Fruit fly (Drosophila melanogaster) whole organism, embryonic: Measurements from ENCODE around the gene CG42240.
A peak's percentile ranks its signal among the peaks of the same experiment; 100 is the strongest.

Experiments used
- Adf1 ChIP-seq: fragments of 200-800 bp; sonication (Bioruptor generic); IDR thresholded peaks from 2 replicates; pipeline ENCODE4 v1.3.6; 2022; ENCODE audit warnings: missing biosample characterization, missing genetic modification characterization
- BEAF-32 ChIP-seq: fragments of 200-800 bp; sonication (Bioruptor generic); optimal IDR thresholded peaks from 3 replicates; lab custom pipeline; 2017; ENCODE audit warnings: missing biosample characterization, missing genetic modification characterization, mild to moderate bottlenecking, moderate library complexity, missing genetic modification reagents
- CG1233 ChIP-seq: fragments of 200-800 bp; sonication (Bioruptor generic); optimal IDR thresholded peaks from 4 replicates; lab custom pipeline; 2018; ENCODE audit warnings: missing biosample characterization, mild to moderate bottlenecking, missing genetic modification characterization
- CG12391 ChIP-seq: fragments of 200-800 bp; sonication (Bioruptor generic); optimal IDR thresholded peaks from 3 replicates; lab custom pipeline; 2018; ENCODE audit warnings: missing biosample characterization, mild to moderate bottlenecking, missing genetic modification characterization, moderate library complexity
- CG12659 ChIP-seq: fragments of 200-800 bp; sonication (Bioruptor generic); optimal IDR thresholded peaks from 3 replicates; lab custom pipeline; 2017; ENCODE audit warnings: mild to moderate bottlenecking, missing biosample characterization, missing genetic modification reagents, missing genetic modification characterization
- CG13775 ChIP-seq: fragments of 200-800 bp; sonication (Bioruptor generic); optimal IDR thresholded peaks from 3 replicates; lab custom pipeline; 2017; ENCODE audit warnings: missing biosample characterization, mild to moderate bottlenecking, missing genetic modification characterization
- CG14667 ChIP-seq: fragments of 200-800 bp; sonication (Bioruptor generic); IDR thresholded peaks from 2 replicates; pipeline ENCODE4 v1.3.6; 2022; ENCODE audit warnings: missing biosample characterization, missing genetic modification characterization
- CG16779 ChIP-seq: fragments of 200-800 bp; sonication (Bioruptor generic); IDR thresholded peaks from 2 replicates; pipeline ENCODE4 v1.3.6; 2022; ENCODE audit warnings: missing biosample characterization, missing genetic modification characterization
- CG18011 ChIP-seq: fragments of 200-800 bp; sonication (Bioruptor generic); optimal IDR thresholded peaks from 2 replicates; lab custom pipeline; 2017; ENCODE audit warnings: missing biosample characterization, missing genetic modification characterization, mild to moderate bottlenecking, moderate library complexity, missing genotype
- CG18599 ChIP-seq: fragments of 200-800 bp; sonication (Bioruptor generic); optimal IDR thresholded peaks from 3 replicates; lab custom pipeline; 2017; ENCODE audit warnings: missing biosample characterization, missing genetic modification characterization, mild to moderate bottlenecking, moderate library complexity, missing genetic modification reagents
- CG2678 ChIP-seq: fragments of 200-800 bp; sonication (Bioruptor generic); optimal IDR thresholded peaks from 3 replicates; lab custom pipeline; 2019; ENCODE audit warnings: missing biosample characterization, mild to moderate bottlenecking, missing genetic modification characterization, moderate library complexity
- CG3065 ChIP-seq: fragments of 200-800 bp; sonication (Bioruptor generic); optimal IDR thresholded peaks from 2 replicates; lab custom pipeline; 2016; ENCODE audit warnings: missing biosample characterization, missing genetic modification characterization
- CG31365 ChIP-seq: fragments of 200-800 bp; sonication (Bioruptor generic); optimal IDR thresholded peaks from 2 replicates; lab custom pipeline; 2018; ENCODE audit warnings: missing biosample characterization, mild to moderate bottlenecking, missing genetic modification characterization
- CG6765 ChIP-seq: fragments of 200-800 bp; sonication (Bioruptor generic); optimal IDR thresholded peaks from 3 replicates; lab custom pipeline; 2017; ENCODE audit warnings: missing biosample characterization, mild to moderate bottlenecking, missing genetic modification characterization
- CG6813 ChIP-seq: fragments of 200-800 bp; sonication (Bioruptor generic); optimal IDR thresholded peaks from 2 replicates; lab custom pipeline; 2017; ENCODE audit warnings: missing biosample characterization, missing genetic modification characterization, mild to moderate bottlenecking, moderate library complexity, missing genetic modification reagents
- CG8924 ChIP-seq: fragments of 200-800 bp; optimal IDR thresholded peaks from 3 replicates; lab custom pipeline; 2019; ENCODE audit warnings: missing biosample characterization, mild to moderate bottlenecking, missing genetic modification characterization, moderate library complexity
- CG9727 ChIP-seq: fragments of 200-800 bp; sonication (Bioruptor generic); optimal IDR thresholded peaks from 3 replicates; lab custom pipeline; 2017; ENCODE audit warnings: missing biosample characterization, mild to moderate bottlenecking, missing genetic modification characterization
- E2f2 ChIP-seq: fragments of 200-800 bp; sonication (Bioruptor generic); IDR thresholded peaks from 2 replicates; pipeline ENCODE4 v1.3.6; 2022; ENCODE audit warnings: missing biosample characterization, missing genetic modification characterization
- H15 ChIP-seq: fragments of 200-800 bp; sonication (Bioruptor generic); IDR thresholded peaks from 3 replicates; pipeline ENCODE4 v1.3.6; 2022; ENCODE audit warnings: missing biosample characterization, missing genetic modification characterization
- HLH3B ChIP-seq: fragments of 200-800 bp; sonication (Bioruptor generic); IDR thresholded peaks from 2 replicates; pipeline ENCODE4 v1.3.6; 2022; ENCODE audit warnings: missing biosample characterization, missing genetic modification characterization
- Hmx ChIP-seq: fragments of 200-800 bp; sonication (Bioruptor generic); optimal IDR thresholded peaks from 2 replicates; lab custom pipeline; 2016; ENCODE audit warnings: missing biosample characterization, missing genetic modification characterization
- Hr51 ChIP-seq, 2 experiments: fragments of 200-800 bp; sonication (Bioruptor generic); optimal IDR thresholded peaks; 2 replicates in 1 of 2; 3 replicates in 1 of 2; lab custom pipeline; 2016 to 2018; ENCODE audit warnings: missing biosample characterization in 2 of 2, missing genetic modification characterization in 2 of 2, mild to moderate bottlenecking in 1 of 2, moderate library complexity in 1 of 2
- MBD-R2 ChIP-seq: fragments of 200-800 bp; sonication (Bioruptor generic); IDR thresholded peaks from 2 replicates; pipeline ENCODE4 v1.3.6; 2022; ENCODE audit warnings: missing biosample characterization, missing genetic modification characterization
- Nf-YA ChIP-seq: fragments of 200-800 bp; sonication (Bioruptor generic); IDR thresholded peaks from 2 replicates; pipeline ENCODE4 v1.3.6; 2022; ENCODE audit warnings: missing biosample characterization, missing genetic modification characterization
- NfI ChIP-seq: fragments of 200-800 bp; sonication (Bioruptor generic); optimal IDR thresholded peaks from 3 replicates; lab custom pipeline; 2018; ENCODE audit warnings: missing biosample characterization, mild to moderate bottlenecking, missing genetic modification characterization, moderate library complexity
- Oli ChIP-seq: fragments of 200-800 bp; sonication (Bioruptor generic); optimal IDR thresholded peaks from 2 replicates; lab custom pipeline; 2018; ENCODE audit warnings: missing biosample characterization, mild to moderate bottlenecking, missing genetic modification characterization, moderate library complexity
- Sin3A ChIP-seq: fragments of >200 bp; optimal IDR thresholded peaks from 2 replicates; lab custom pipeline; 2018
- Usf ChIP-seq: fragments of 200-800 bp; sonication (Bioruptor generic); optimal IDR thresholded peaks from 2 replicates; lab custom pipeline; 2017; ENCODE audit warnings: missing genotype, missing biosample characterization, missing genetic modification characterization
- YL-1 ChIP-seq: fragments of 200-800 bp; sonication (Bioruptor generic); optimal IDR thresholded peaks from 3 replicates; lab custom pipeline; 2017; ENCODE audit warnings: missing biosample characterization, mild to moderate bottlenecking, missing genetic modification characterization
- ato ChIP-seq: fragments of 200-800 bp; sonication (Bioruptor generic); IDR thresholded peaks from 2 replicates; pipeline ENCODE4 v1.3.6; 2022; ENCODE audit warnings: missing biosample characterization, missing genetic modification characterization; ENCODE audit not compliant: partially characterized antibody
- bigmax ChIP-seq: fragments of 200-800 bp; sonication (Bioruptor generic); optimal IDR thresholded peaks from 2 replicates; lab custom pipeline; 2018; ENCODE audit warnings: missing biosample characterization, mild to moderate bottlenecking, missing genetic modification characterization
- chn ChIP-seq: fragments of 200-800 bp; sonication (Bioruptor generic); optimal IDR thresholded peaks from 2 replicates; lab custom pipeline; 2016; ENCODE audit warnings: missing biosample characterization, missing genetic modification characterization
- crc ChIP-seq: fragments of 200-800 bp; sonication (Bioruptor generic); optimal IDR thresholded peaks from 2 replicates; lab custom pipeline; 2016; ENCODE audit warnings: missing biosample characterization, missing genetic modification characterization
- dimm ChIP-seq: fragments of 200-800 bp; sonication (Bioruptor generic); IDR thresholded peaks from 2 replicates; pipeline ENCODE4 v1.3.6; 2022; ENCODE audit warnings: missing biosample characterization, missing genetic modification characterization
- en ChIP-seq: fragments of 200-800 bp; sonication (Bioruptor generic); optimal IDR thresholded peaks from 2 replicates; lab custom pipeline; 2016; ENCODE audit warnings: missing biosample characterization, missing genetic modification characterization
- eve ChIP-seq, 2 experiments: fragments of >200 bp; optimal IDR thresholded peaks; 2 replicates each; lab custom pipeline; 2017; ENCODE audit warnings: missing biosample characterization in 2 of 2, missing genetic modification characterization in 2 of 2
- ewg ChIP-seq: fragments of 200-800 bp; sonication (Bioruptor generic); optimal IDR thresholded peaks from 3 replicates; lab custom pipeline; 2017; ENCODE audit warnings: mild to moderate bottlenecking, missing biosample characterization, missing genetic modification reagents, missing genetic modification characterization
- gcm ChIP-seq: fragments of 200-800 bp; sonication (Bioruptor generic); optimal IDR thresholded peaks from 2 replicates; lab custom pipeline; 2019; ENCODE audit warnings: missing biosample characterization, mild to moderate bottlenecking, missing genetic modification characterization, moderate library complexity
- h ChIP-seq: fragments of >200 bp; optimal IDR thresholded peaks from 2 replicates; lab custom pipeline; 2017
- insv ChIP-seq, 2 experiments: fragments of 200-800 bp; sonication (Bioruptor generic); optimal IDR thresholded peaks; 3 replicates each; lab custom pipeline; 2016 to 2018; ENCODE audit warnings: missing biosample characterization in 2 of 2, missing genetic modification characterization in 2 of 2
- oc ChIP-seq: fragments of 200-800 bp; sonication (Bioruptor generic); optimal IDR thresholded peaks from 2 replicates; lab custom pipeline; 2018; ENCODE audit warnings: missing biosample characterization, mild to moderate bottlenecking, missing genetic modification characterization, moderate library complexity
- pnt ChIP-seq: fragments of 200-800 bp; sonication (Bioruptor generic); optimal IDR thresholded peaks from 3 replicates; lab custom pipeline; 2016; ENCODE audit warnings: missing biosample characterization, missing genetic modification characterization
- pzg ChIP-seq: fragments of 200-800 bp; sonication (Bioruptor generic); optimal IDR thresholded peaks from 3 replicates; lab custom pipeline; 2018; ENCODE audit warnings: missing biosample characterization, mild to moderate bottlenecking, missing genetic modification characterization, moderate library complexity
- ro ChIP-seq: fragments of 200-800 bp; sonication (Bioruptor generic); IDR thresholded peaks from 2 replicates; pipeline ENCODE4 v1.3.6; 2022; ENCODE audit warnings: missing biosample characterization, missing genetic modification characterization
- sens ChIP-seq: fragments of 200-800 bp; sonication (Bioruptor generic); peaks from one replicate; lab custom pipeline; 2016; ENCODE audit warnings: missing biosample characterization, missing genetic modification characterization
- seq ChIP-seq: fragments of 200-800 bp; sonication (Bioruptor generic); IDR thresholded peaks from 2 replicates; pipeline ENCODE4 v1.3.6; 2022; ENCODE audit warnings: missing biosample characterization, missing genetic modification characterization
- sim ChIP-seq: fragments of 200-800 bp; sonication (Bioruptor generic); IDR thresholded peaks from 2 replicates; pipeline ENCODE4 v1.3.6; 2022; ENCODE audit warnings: missing biosample characterization, missing genetic modification characterization
- tio ChIP-seq: fragments of 200-800 bp; sonication (Bioruptor generic); optimal IDR thresholded peaks from 2 replicates; lab custom pipeline; 2017; ENCODE audit warnings: missing biosample characterization, missing genetic modification characterization, inconsistent platforms
- wek ChIP-seq: fragments of 200-800 bp; sonication (Bioruptor generic); optimal IDR thresholded peaks from 3 replicates; lab custom pipeline; 2018; ENCODE audit warnings: missing biosample characterization, mild to moderate bottlenecking, missing genetic modification characterization, moderate library complexity
- yki ChIP-seq: fragments of >200 bp; optimal IDR thresholded peaks from 3 replicates; lab custom pipeline; 2018
- zfh2 ChIP-seq: fragments of 200-800 bp; sonication (Bioruptor generic); optimal IDR thresholded peaks from 2 replicates; lab custom pipeline; 2016; ENCODE audit warnings: missing biosample characterization, missing genetic modification characterization

Gene CG42240

dm6 chrX:6365632-6366356, 35.2 kb downstream of the CG42240 start, which contains the start of the genes swa and Marf (continued):
- TF ChIP-seq CG14667 (no peak), bigmax (no peak), CG13775 (GFP tag; lab: Kevin White, UChicago) (no peak), CG8924 (peak; percentile 97), ro (no peak), CG3065 (GFP tag; lab: Kevin White, UChicago) (no peak), zfh2 (GFP tag; lab: Kevin White, UChicago) (no peak), MBD-R2 (GFP tag; lab: Robert Waterston, UW) (0 out of 2 replicates have a peak, but pooled peaks have one; percentile 37), seq (no peak), crc (GFP tag; lab: Kevin White, UChicago) (no peak), eve (GFP tag; optimal IDR thresholded peaks at IDR 0.05; lab: Kevin White, UChicago) (no peak), Adf1 (no peak), ato (GFP tag; lab: Robert Waterston, UW) (no peak), insv (GFP tag; optimal IDR thresholded peaks at IDR 0.05; lab: Kevin White, UChicago) (peak; percentile 52 to 96), Hr51 (GFP tag; optimal IDR thresholded peaks at IDR 0.05; lab: Kevin White, UChicago) (no peak), CG16779 (GFP tag; lab: Robert Waterston, UW) (no peak), CG9727 (GFP tag; lab: Kevin White, UChicago) (no peak), Nf-YA (no peak), CG12391 (tag; lab: Kevin White, UChicago) (peak; percentile 10), CG18011 (GFP tag; lab: Kevin White, UChicago) (peak; percentile 56), Hmx (no peak), CG31365 (tag; lab: Kevin White, UChicago) (no peak), YL-1 (peak; percentile 60), Sin3A (lab: Kevin White, UChicago) (peak; percentile 18), CG2678 (tag; lab: Kevin White, UChicago) (no peak), pzg (GFP tag; lab: Kevin White, UChicago) (peak; percentile 64), Oli (no peak), yki (lab: Kevin White, UChicago) (no peak), E2f2 (GFP tag; lab: Robert Waterston, UW) (peak; percentile 63), sim (GFP tag; lab: Robert Waterston, UW) (no peak), H15 (GFP tag; lab: Robert Waterston, UW) (no peak), CG6813 (no peak), BEAF-32 (GFP tag; lab: Kevin White, UChicago) (peak; percentile 39), oc (no peak), dimm (no peak), ewg (GFP tag; lab: Kevin White, UChicago) (no peak), chn (GFP tag; lab: Kevin White, UChicago) (no peak), Usf (GFP tag; lab: Kevin White, UChicago) (no peak), sens (no peak), CG18599 (GFP tag; lab: Kevin White, UChicago) (no peak), pnt (GFP tag; lab: Kevin White, UChicago) (no peak), gcm (GFP tag; lab: Kevin White, UChicago) (no peak), CG1233 (no peak), h (lab: Kevin White, UChicago) (no peak), NfI (GFP tag; lab: Kevin White, UChicago) (no peak), CG6765 (no peak), wek (no peak), CG12659 (GFP tag; lab: Kevin White, UChicago) (peak; percentile 24), en (GFP tag; lab: Kevin White, UChicago) (no peak), HLH3B (no peak), tio (no peak)
